Fruit fly (Drosophila melanogaster) whole organism, embryonic: ENCODE results near the gene TotB.

ENCODE experiments used
- Abd-B ChIP-seq: fragments of 200-800 bp; sonication (Bioruptor generic); optimal IDR thresholded peaks from 2 replicates; lab custom pipeline; 2018; ENCODE audit warnings: missing biosample characterization, mild to moderate bottlenecking, missing genetic modification characterization, moderate library complexity
- Aef1 ChIP-seq: fragments of 200-800 bp; sonication (Bioruptor generic); IDR thresholded peaks from 3 replicates; pipeline ENCODE4 v1.3.6; 2022; ENCODE audit warnings: missing biosample characterization, missing genetic modification characterization
- B-H1 ChIP-seq: fragments of 200-800 bp; sonication (Bioruptor generic); IDR thresholded peaks from 3 replicates; pipeline ENCODE4 v1.3.6; 2022; ENCODE audit warnings: missing biosample characterization, missing genetic modification characterization
- CG10209 ChIP-seq: fragments of 200-800 bp; sonication (Bioruptor generic); optimal IDR thresholded peaks from 3 replicates; lab custom pipeline; 2017; ENCODE audit warnings: missing biosample characterization, mild to moderate bottlenecking, missing genetic modification characterization, missing genetic modification reagents
- CG10366 ChIP-seq: fragments of 200-800 bp; sonication (Bioruptor generic); IDR thresholded peaks from 2 replicates; pipeline ENCODE4 v1.3.6; 2022; ENCODE audit warnings: missing biosample characterization, missing genetic modification characterization
- CG11247 ChIP-seq: fragments of 200-800 bp; sonication (Bioruptor generic); IDR thresholded peaks from 2 replicates; pipeline ENCODE4 v1.3.6; 2022; ENCODE audit warnings: missing biosample characterization, missing genetic modification characterization
- CG12071 ChIP-seq: fragments of 200-800 bp; sonication (Bioruptor generic); optimal IDR thresholded peaks from 3 replicates; lab custom pipeline; 2018; ENCODE audit warnings: missing biosample characterization, mild to moderate bottlenecking, missing genetic modification characterization
- CG12391 ChIP-seq: fragments of 200-800 bp; sonication (Bioruptor generic); optimal IDR thresholded peaks from 3 replicates; lab custom pipeline; 2018; ENCODE audit warnings: missing biosample characterization, mild to moderate bottlenecking, missing genetic modification characterization, moderate library complexity
- CG13123 ChIP-seq: fragments of 200-800 bp; sonication (Bioruptor generic); optimal IDR thresholded peaks from 2 replicates; lab custom pipeline; 2016; ENCODE audit warnings: missing biosample characterization, missing genetic modification characterization
- CG13624 ChIP-seq: fragments of 200-800 bp; sonication (Bioruptor generic); optimal IDR thresholded peaks from 2 replicates; lab custom pipeline; 2016; ENCODE audit warnings: missing biosample characterization, missing genetic modification characterization
- CG17568 ChIP-seq: fragments of 200-800 bp; sonication (Bioruptor generic); optimal IDR thresholded peaks from 2 replicates; lab custom pipeline; 2018; ENCODE audit warnings: missing biosample characterization, mild to moderate bottlenecking, missing genetic modification characterization, moderate library complexity
- CG1792 ChIP-seq: fragments of 200-800 bp; sonication (Bioruptor generic); optimal IDR thresholded peaks from 2 replicates; lab custom pipeline; 2016; ENCODE audit warnings: missing biosample characterization, missing genetic modification characterization
- CG2116 ChIP-seq: fragments of 200-800 bp; sonication (Bioruptor generic); optimal IDR thresholded peaks from 3 replicates; lab custom pipeline; 2018; ENCODE audit warnings: missing biosample characterization, mild to moderate bottlenecking, missing genetic modification characterization
- CG2712 ChIP-seq: fragments of 200-800 bp; optimal IDR thresholded peaks from 3 replicates; lab custom pipeline; 2019; ENCODE audit warnings: missing biosample characterization, mild to moderate bottlenecking, missing genetic modification characterization, moderate library complexity
- CG31388 ChIP-seq: fragments of 200-800 bp; sonication (Bioruptor generic); optimal IDR thresholded peaks from 2 replicates; lab custom pipeline; 2016; ENCODE audit warnings: missing biosample characterization, missing genetic modification characterization
- CG32772 ChIP-seq: fragments of 200-800 bp; sonication (Bioruptor generic); IDR thresholded peaks from 2 replicates; pipeline ENCODE4 v1.3.6; 2022; ENCODE audit warnings: missing biosample characterization, missing genetic modification characterization
- CG5245 ChIP-seq: fragments of 200-800 bp; sonication (Bioruptor generic); optimal IDR thresholded peaks from 3 replicates; lab custom pipeline; 2016; ENCODE audit warnings: missing biosample characterization, missing genetic modification characterization
- CG6175 ChIP-seq: fragments of 200-800 bp; sonication (Bioruptor generic); IDR thresholded peaks from 3 replicates; pipeline ENCODE4 v1.3.6; 2022; ENCODE audit warnings: missing biosample characterization, missing genetic modification characterization
- CG6791 ChIP-seq: fragments of 200-800 bp; sonication (Bioruptor generic); IDR thresholded peaks from 3 replicates; pipeline ENCODE4 v1.3.6; 2022; ENCODE audit warnings: missing biosample characterization, missing genetic modification characterization; ENCODE audit not compliant: partially characterized antibody
- CG6813 ChIP-seq: fragments of 200-800 bp; sonication (Bioruptor generic); optimal IDR thresholded peaks from 2 replicates; lab custom pipeline; 2017; ENCODE audit warnings: missing biosample characterization, missing genetic modification characterization, mild to moderate bottlenecking, moderate library complexity, missing genetic modification reagents
- CG6854 ChIP-seq: fragments of 200-800 bp; sonication (Bioruptor generic); optimal IDR thresholded peaks from 3 replicates; lab custom pipeline; 2017; ENCODE audit warnings: missing biosample characterization, mild to moderate bottlenecking, missing genetic modification characterization
- CG7372 ChIP-seq: fragments of 200-800 bp; sonication (Bioruptor generic); IDR thresholded peaks from 2 replicates; pipeline ENCODE4 v1.3.6; 2022; ENCODE audit warnings: missing biosample characterization, missing genetic modification characterization
- CG8290 ChIP-seq, 3 experiments: fragments of 200-800 bp; sonication (Bioruptor generic); optimal IDR thresholded peaks; 2 replicates each; lab custom pipeline; 2016 to 2019; ENCODE audit warnings: missing biosample characterization in 3 of 3, missing genetic modification characterization in 3 of 3, mild to moderate bottlenecking in 2 of 3, moderate library complexity in 1 of 3
- Chrac-16 ChIP-seq: fragments of 200-800 bp; sonication (Bioruptor generic); optimal IDR thresholded peaks from 3 replicates; lab custom pipeline; 2016; ENCODE audit warnings: missing biosample characterization, missing genetic modification characterization
- Doc2 ChIP-seq: fragments of 200-800 bp; sonication (Bioruptor generic); IDR thresholded peaks from 2 replicates; pipeline ENCODE4 v1.3.6; 2022; ENCODE audit warnings: missing biosample characterization, missing genetic modification characterization
- Dp ChIP-seq: fragments of 200-800 bp; sonication (Bioruptor generic); optimal IDR thresholded peaks from 2 replicates; lab custom pipeline; 2018; ENCODE audit warnings: missing biosample characterization, mild to moderate bottlenecking, missing genetic modification characterization, moderate library complexity
- Drgx ChIP-seq: fragments of 200-800 bp; sonication (Bioruptor generic); IDR thresholded peaks from 2 replicates; pipeline ENCODE4 v1.3.6; 2022; ENCODE audit warnings: missing biosample characterization, missing genetic modification characterization
- HmgZ ChIP-seq: fragments of 200-800 bp; sonication (Bioruptor generic); optimal IDR thresholded peaks from 2 replicates; lab custom pipeline; 2018; ENCODE audit warnings: missing biosample characterization, mild to moderate bottlenecking, missing genetic modification characterization
- MBD-R2 ChIP-seq: fragments of 200-800 bp; sonication (Bioruptor generic); IDR thresholded peaks from 2 replicates; pipeline ENCODE4 v1.3.6; 2022; ENCODE audit warnings: missing biosample characterization, missing genetic modification characterization
- Med ChIP-seq: fragments of 200-800 bp; sonication (Bioruptor generic); peaks from one replicate; lab custom pipeline; 2016; ENCODE audit warnings: missing biosample characterization, missing genetic modification characterization, mild to moderate bottlenecking, inconsistent platforms, moderate library complexity
- NFAT ChIP-seq: fragments of 200-800 bp; sonication (Bioruptor generic); IDR thresholded peaks from 2 replicates; pipeline ENCODE4 v1.3.6; 2022; ENCODE audit warnings: missing biosample characterization, missing genetic modification characterization
- Nf-YB ChIP-seq: fragments of 200-800 bp; sonication (Bioruptor generic); optimal IDR thresholded peaks from 3 replicates; lab custom pipeline; 2019; ENCODE audit warnings: missing biosample characterization, mild to moderate bottlenecking, missing genetic modification characterization, moderate library complexity
- Sry-β ChIP-seq: fragments of 200-800 bp; sonication (Bioruptor generic); optimal IDR thresholded peaks from 2 replicates; lab custom pipeline; 2018; ENCODE audit warnings: missing biosample characterization, mild to moderate bottlenecking, missing genetic modification characterization, moderate library complexity
- bbx ChIP-seq: fragments of 200-800 bp; sonication (Bioruptor generic); IDR thresholded peaks from 2 replicates; pipeline ENCODE4 v1.3.6; 2022; ENCODE audit warnings: missing biosample characterization, missing genetic modification characterization; ENCODE audit not compliant: partially characterized antibody
- cas ChIP-seq: fragments of 200-800 bp; sonication (Bioruptor generic); IDR thresholded peaks from 2 replicates; pipeline ENCODE4 v1.3.6; 2022; ENCODE audit warnings: missing biosample characterization, missing genetic modification characterization
- caup ChIP-seq: fragments of 200-800 bp; sonication (Bioruptor generic); optimal IDR thresholded peaks from 3 replicates; lab custom pipeline; 2017; ENCODE audit warnings: missing biosample characterization, mild to moderate bottlenecking, missing genetic modification characterization, moderate library complexity; ENCODE audit not compliant: severe bottlenecking
- cg ChIP-seq: fragments of 200-800 bp; sonication (Bioruptor generic); optimal IDR thresholded peaks from 3 replicates; lab custom pipeline; 2019; ENCODE audit warnings: missing biosample characterization, mild to moderate bottlenecking, missing genetic modification characterization, moderate library complexity
- chif ChIP-seq, 2 experiments: fragments of 200-800 bp; sonication (Bioruptor generic); optimal IDR thresholded peaks; 3 replicates each; lab custom pipeline; 2016; ENCODE audit warnings: missing biosample characterization in 2 of 2, missing genetic modification characterization in 2 of 2
- chm ChIP-seq: fragments of 200-800 bp; sonication (Bioruptor generic); IDR thresholded peaks from 2 replicates; pipeline ENCODE4 v1.3.6; 2022; ENCODE audit warnings: missing biosample characterization, missing genetic modification characterization
- gem ChIP-seq: fragments of 200-800 bp; sonication (Bioruptor generic); optimal IDR thresholded peaks from 2 replicates; lab custom pipeline; 2019; ENCODE audit warnings: missing biosample characterization, mild to moderate bottlenecking, missing genetic modification characterization, moderate library complexity
- gsb ChIP-seq: fragments of 200-800 bp; sonication (Bioruptor generic); IDR thresholded peaks from 2 replicates; pipeline ENCODE4 v1.3.6; 2022; ENCODE audit warnings: missing biosample characterization, missing genetic modification characterization
- jumu ChIP-seq: fragments of 200-800 bp; sonication (Bioruptor generic); optimal IDR thresholded peaks from 3 replicates; lab custom pipeline; 2016; ENCODE audit warnings: missing biosample characterization, missing genetic modification characterization
- kah ChIP-seq: fragments of 200-800 bp; sonication (Bioruptor generic); optimal IDR thresholded peaks from 2 replicates; lab custom pipeline; 2018; ENCODE audit warnings: missing biosample characterization, mild to moderate bottlenecking, missing genetic modification characterization
- lbe ChIP-seq: fragments of 200-800 bp; sonication (Bioruptor generic); optimal IDR thresholded peaks from 2 replicates; lab custom pipeline; 2016; ENCODE audit warnings: missing biosample characterization, mild to moderate bottlenecking, missing genetic modification characterization
- lola ChIP-seq, 3 experiments: fragments of >200 bp in 2 of 3; fragments of 200-800 bp in 1 of 3; sonication (Bioruptor generic) in 1 of 3; optimal IDR thresholded peaks; 2 replicates each; lab custom pipeline; 2017 to 2019; ENCODE audit warnings: missing biosample characterization in 3 of 3, missing genetic modification characterization in 3 of 3, mild to moderate bottlenecking in 1 of 3, moderate library complexity in 1 of 3
- lov ChIP-seq, 2 experiments: fragments of 200-800 bp in 1 of 2; fragments of >200 bp in 1 of 2; sonication (Bioruptor generic) in 1 of 2; IDR thresholded peaks in 1 of 2; optimal IDR thresholded peaks in 1 of 2; 2 replicates in 1 of 2; 3 replicates in 1 of 2; pipeline versions ENCODE4 v1.3.6 to Lab custom; 2017 to 2022; ENCODE audit warnings: missing biosample characterization in 1 of 2, missing genetic modification characterization in 1 of 2
- mirr ChIP-seq: fragments of 200-800 bp; sonication (Bioruptor generic); optimal IDR thresholded peaks from 3 replicates; lab custom pipeline; 2018; ENCODE audit warnings: missing biosample characterization, mild to moderate bottlenecking, missing genetic modification characterization
- pita ChIP-seq: fragments of 200-800 bp; sonication (Bioruptor generic); optimal IDR thresholded peaks from 2 replicates; lab custom pipeline; 2017; ENCODE audit warnings: missing biosample characterization, mild to moderate bottlenecking, missing genetic modification characterization
- sr ChIP-seq: fragments of 200-800 bp; sonication (Bioruptor generic); IDR thresholded peaks from 3 replicates; pipeline ENCODE4 v1.3.6; 2022; ENCODE audit warnings: missing biosample characterization, missing genetic modification characterization
- ssp ChIP-seq: fragments of 200-800 bp; sonication (Bioruptor generic); IDR thresholded peaks from 2 replicates; pipeline ENCODE4 v1.3.6; 2022; ENCODE audit warnings: missing biosample characterization, missing genetic modification characterization

TotB gene

dm6 chr3R:20836257-20836856 is 37.4 kb upstream of the TotB start (continued):
- no peak for TF ChIP-seq pita (GFP tag; lab: Kevin White, UChicago)
- no peak for TF ChIP-seq NFAT (GFP tag; lab: Robert Waterston, UW)
- peak; percentile 58 for TF ChIP-seq gem
- no peak for TF ChIP-seq sr (GFP tag; lab: Robert Waterston, UW)
- TF ChIP-seq Aef1 (GFP tag; lab: Robert Waterston, UW): no peak
- TF ChIP-seq CG6813: no peak
- TF ChIP-seq mirr: no peak
- TF ChIP-seq Dp (GFP tag; lab: Kevin White, UChicago): no peak
- TF ChIP-seq CG12391 (tag; lab: Kevin White, UChicago): peak; percentile 19
- TF ChIP-seq CG12071: no peak
- no peak for TF ChIP-seq CG5245 (GFP tag; lab: Kevin White, UChicago)
- TF ChIP-seq HmgZ (tag; lab: Kevin White, UChicago): no peak
- no peak for TF ChIP-seq CG13624 (GFP tag; lab: Kevin White, UChicago)
- TF ChIP-seq caup: no peak
- TF ChIP-seq CG2712 (tag; lab: Kevin White, UChicago): no peak
- TF ChIP-seq CG7372 (GFP tag; lab: Robert Waterston, UW): no peak
- TF ChIP-seq CG13123: no peak
- no peak for TF ChIP-seq lov (optimal IDR thresholded peaks at IDR 0.05; lab: Kevin White, UChicago)
- no peak for TF ChIP-seq lov (GFP tag; IDR thresholded peaks at IDR 0.05; lab: Robert Waterston, UW)
- no peak for TF ChIP-seq B-H1 (GFP tag; lab: Robert Waterston, UW)
- no peak for TF ChIP-seq chm (GFP tag; lab: Robert Waterston, UW)
- no peak for TF ChIP-seq MBD-R2 (GFP tag; lab: Robert Waterston, UW)
- no peak for TF ChIP-seq Doc2 (GFP tag; lab: Robert Waterston, UW)
- TF ChIP-seq CG1792 (GFP tag; lab: Kevin White, UChicago): no peak
- TF ChIP-seq Sry-β (GFP tag; lab: Kevin White, UChicago): no peak
- TF ChIP-seq lola (GFP tag; optimal IDR thresholded peaks at IDR 0.05; lab: Kevin White, UChicago): no peak
- TF ChIP-seq CG6791 (GFP tag; lab: Robert Waterston, UW): no peak
- no peak for TF ChIP-seq jumu (GFP tag; lab: Kevin White, UChicago)
- no peak for TF ChIP-seq CG8290 (GFP tag; optimal IDR thresholded peaks at IDR 0.05; lab: Kevin White, UChicago)
- no peak for TF ChIP-seq CG8290 (tag; optimal IDR thresholded peaks at IDR 0.05; lab: Kevin White, UChicago)
- TF ChIP-seq Nf-YB (GFP tag; lab: Kevin White, UChicago): no peak
- no peak for TF ChIP-seq CG6854 (GFP tag; lab: Kevin White, UChicago)
- TF ChIP-seq chif (GFP tag; optimal IDR thresholded peaks at IDR 0.05; lab: Kevin White, UChicago): no peak
- TF ChIP-seq bbx (GFP tag; lab: Robert Waterston, UW): no peak
- no peak for TF ChIP-seq CG11247 (GFP tag; lab: Robert Waterston, UW)
- TF ChIP-seq kah (GFP tag; lab: Kevin White, UChicago): no peak
- TF ChIP-seq ssp (GFP tag; lab: Robert Waterston, UW): no peak
- TF ChIP-seq CG2116 (GFP tag; lab: Kevin White, UChicago): no peak
- no peak for TF ChIP-seq CG32772 (GFP tag; lab: Robert Waterston, UW)
- no peak for TF ChIP-seq CG10366 (GFP tag; lab: Robert Waterston, UW)
- TF ChIP-seq Chrac-16 (GFP tag; lab: Kevin White, UChicago): no peak
- TF ChIP-seq CG10209 (GFP tag; lab: Kevin White, UChicago): peak; percentile 21
- no peak for TF ChIP-seq CG6175 (GFP tag; lab: Robert Waterston, UW)
- TF ChIP-seq cas (GFP tag; lab: Robert Waterston, UW): no peak
- TF ChIP-seq lbe: no peak
- TF ChIP-seq Abd-B (GFP tag; lab: Kevin White, UChicago): no peak
- no peak for TF ChIP-seq Drgx (GFP tag; lab: Robert Waterston, UW)
- TF ChIP-seq cg (GFP tag; lab: Kevin White, UChicago): no peak
- TF ChIP-seq CG31388 (GFP tag; lab: Kevin White, UChicago): no peak
- TF ChIP-seq Med: peak; percentile 35
- TF ChIP-seq gsb (GFP tag; lab: Robert Waterston, UW): no peak
- no peak for TF ChIP-seq CG17568 (GFP tag; lab: Kevin White, UChicago)
